Fruit fly (Drosophila melanogaster): ENCODE data around the gene CG18809.

CG18809 gene

dm6 chrX:19765490-19766212 is 21.5 kb upstream of the CG18809 start (continued):
- no peak for TF ChIP-seq rib (GFP tag; IDR thresholded peaks at IDR 0.05)
- TF ChIP-seq Hr39 (optimal IDR thresholded peaks at IDR 0.05): no peak
- no peak for TF ChIP-seq ab (GFP tag; optimal IDR thresholded peaks at IDR 0.05)
- no peak for TF ChIP-seq CG17912 (GFP tag; optimal IDR thresholded peaks at IDR 0.05)
- no peak for TF ChIP-seq CG42726 (GFP tag; IDR thresholded peaks at IDR 0.05; ENCODE audit: partially characterized antibody)
- TF ChIP-seq ci (GFP tag; IDR thresholded peaks at IDR 0.05): no peak
- no peak for TF ChIP-seq Dfd (GFP tag; optimal IDR thresholded peaks at IDR 0.05)
- no peak for TF ChIP-seq pum (GFP tag; optimal IDR thresholded peaks at IDR 0.05)
- TF ChIP-seq ind (GFP tag; optimal IDR thresholded peaks at IDR 0.05): no peak
- TF ChIP-seq scrt (GFP tag; optimal IDR thresholded peaks at IDR 0.05): peak; percentile 19
- TF ChIP-seq CG18476 (GFP tag; optimal IDR thresholded peaks at IDR 0.05): no peak
- no peak for TF ChIP-seq mam (GFP tag; optimal IDR thresholded peaks at IDR 0.05)
- TF ChIP-seq Dll (GFP tag; IDR thresholded peaks at IDR 0.05; ENCODE audit: partially characterized antibody): no peak
- no peak for TF ChIP-seq CG8944 (GFP tag; optimal IDR thresholded peaks at IDR 0.05)
- no peak for TF ChIP-seq CG10654 (GFP tag; optimal IDR thresholded peaks at IDR 0.05)
- no peak for TF ChIP-seq sr (GFP tag; IDR thresholded peaks at IDR 0.05)
- TF ChIP-seq CG31441 (GFP tag; IDR thresholded peaks at IDR 0.05): 0 out of 2 replicates have a peak, but pooled peaks have one; percentile 16
- TF ChIP-seq NC2α (GFP tag; optimal IDR thresholded peaks at IDR 0.05): no peak
- no peak for TF ChIP-seq CG17802 (tag; optimal IDR thresholded peaks at IDR 0.05)
- TF ChIP-seq CG9215 (GFP tag; IDR thresholded peaks at IDR 0.05): no peak

- no peak for TF ChIP-seq org-1 (GFP tag; optimal IDR thresholded peaks at IDR 0.05)
- no peak for TF ChIP-seq CG6175 (GFP tag; IDR thresholded peaks at IDR 0.05)
- TF ChIP-seq croc (GFP tag; conservative IDR thresholded peaks at IDR 0.05): no peak; the same call in 2 of the 3 replicates
- TF ChIP-seq cad (GFP tag; optimal IDR thresholded peaks at IDR 0.05): no peak
- TF ChIP-seq nerfin-2 (GFP tag; IDR thresholded peaks at IDR 0.05; ENCODE audit: partially characterized antibody): no peak
- no peak for TF ChIP-seq nmo (GFP tag; optimal IDR thresholded peaks at IDR 0.05)
- peak; percentile 49 for TF ChIP-seq gem (tag; optimal IDR thresholded peaks at IDR 0.05)
- TF ChIP-seq sr (GFP tag; IDR thresholded peaks at IDR 0.05): no peak
- TF ChIP-seq seq (GFP tag; IDR thresholded peaks at IDR 0.05): no peak
- no peak for TF ChIP-seq ftz-f1 (GFP tag; optimal IDR thresholded peaks at IDR 0.05)
- no peak for TF ChIP-seq CG11093 (GFP tag; IDR thresholded peaks at IDR 0.05)
- no peak for TF ChIP-seq CoRest (tag; optimal IDR thresholded peaks at IDR 0.05)
- no peak for TF ChIP-seq CG30431 (GFP tag; optimal IDR thresholded peaks at IDR 0.05)
- TF ChIP-seq BtbVII (GFP tag; optimal IDR thresholded peaks at IDR 0.05): no peak
- TF ChIP-seq Atf3 (GFP tag; optimal IDR thresholded peaks at IDR 0.05): no peak
- TF ChIP-seq Bteb2 (GFP tag; optimal IDR thresholded peaks at IDR 0.05): no peak
- TF ChIP-seq ab (GFP tag; optimal IDR thresholded peaks at IDR 0.05): no peak
- no peak for TF ChIP-seq nau (GFP tag; optimal IDR thresholded peaks at IDR 0.05)
- TF ChIP-seq CG3838 (GFP tag; optimal IDR thresholded peaks at IDR 0.05): no peak
- TF ChIP-seq CG16779 (GFP tag; IDR thresholded peaks at IDR 0.05): no peak
- peak; percentile 52 for TF ChIP-seq CG15479 (GFP tag; optimal IDR thresholded peaks at IDR 0.05)
- no peak for TF ChIP-seq gt (GFP tag; IDR thresholded peaks at IDR 0.05)
- TF ChIP-seq Oli (tag; optimal IDR thresholded peaks at IDR 0.05): no peak
- TF ChIP-seq Xrp1 (GFP tag; IDR thresholded peaks at IDR 0.05): peak; percentile 41; the same call in 1 of the 2 replicates
- TF ChIP-seq tin (GFP tag; optimal IDR thresholded peaks at IDR 0.05): no peak
- TF ChIP-seq CG18262 (tag; optimal IDR thresholded peaks at IDR 0.05): peak; percentile 47
- no peak for TF ChIP-seq bbx (GFP tag; IDR thresholded peaks at IDR 0.05; ENCODE audit: partially characterized antibody)
- TF ChIP-seq CG6791 (GFP tag; IDR thresholded peaks at IDR 0.05; ENCODE audit: partially characterized antibody): no peak
- TF ChIP-seq CG4617 (GFP tag; optimal IDR thresholded peaks at IDR 0.05; ENCODE audit: borderline replicate concordance): no peak
- no peak for TF ChIP-seq exex (tag; optimal IDR thresholded peaks at IDR 0.05)
- TF ChIP-seq Doc3 (GFP tag; IDR thresholded peaks at IDR 0.05; ENCODE audit: partially characterized antibody): no peak
Measured at dm6 chrX:19764824-19765489, 20.8 kb upstream of the CG18809 start, which contains the start of gene CG12702. Gene CG12702, minus strand, starts transcription at chrX:19764874.

All from whole organism, embryonic.